Fruit fly (Drosophila melanogaster) S2 (cell line): ENCODE data around the gene bru2.

ENCODE experiments used
- CG8478 ChIP-seq: fragments of >200 bp; optimal IDR thresholded peaks from 2 replicates; lab custom pipeline; 2018
- CTCF ChIP-seq, 2 experiments: fragments of >200 bp; optimal IDR thresholded peaks; 2 replicates each; lab custom pipeline; 2018

DNA sequence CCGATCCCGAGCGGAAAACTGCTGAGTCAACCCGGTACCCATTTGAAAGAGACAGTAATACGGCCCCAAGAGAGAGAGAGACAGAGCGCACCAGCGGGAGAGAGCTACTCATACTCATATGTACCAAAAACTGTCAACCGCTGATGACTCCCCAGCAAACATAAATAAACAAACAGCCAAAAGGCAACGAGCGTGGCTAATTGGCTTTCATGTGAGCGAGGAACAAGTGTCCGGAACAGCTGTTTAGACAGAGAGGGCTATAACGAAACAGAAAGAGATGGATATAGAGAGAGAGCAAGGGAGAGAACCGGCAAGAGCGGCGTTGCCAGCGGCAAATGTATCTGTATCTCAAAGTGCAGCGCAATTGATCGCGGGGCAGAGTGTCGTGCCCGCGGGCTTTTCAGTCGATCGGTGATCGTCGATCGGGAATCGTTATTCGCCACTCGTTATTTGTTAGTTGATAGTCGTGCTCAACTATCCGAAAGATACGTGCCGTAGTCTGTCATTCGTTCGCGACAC is 22.0 kb downstream of the bru2 start:
- TF ChIP-seq CG8478 (lab: Kevin White, UChicago) (no peak), CTCF (optimal IDR thresholded peaks at IDR 0.05; lab: Kevin White, UChicago) (no peak)
